Worm (Caenorhabditis elegans): ENCODE measurements around the gene Y60A9A.1.

ce11 chrX:14370314-14370713, 6.8 kb downstream of the Y60A9A.1 start, which contains the start of gene irk-3:
- TF ChIP-seq snpc-4 (tag; optimal IDR thresholded peaks at IDR 0.05) (no peak), nhr-12 (tag; optimal IDR thresholded peaks at IDR 0.05) (no peak)
